Fruit fly (Drosophila melanogaster) whole organism, pupa: Measurements from ENCODE around the gene Nsun2.

Experiments used
- CG10348 ChIP-seq: fragments of 200-800 bp; sonication (Bioruptor generic); IDR thresholded peaks from 2 replicates; pipeline ENCODE4 v1.3.6; 2022; ENCODE audit warnings: missing biosample characterization, missing genetic modification characterization
- CG12605 ChIP-seq: fragments of 200-800 bp; sonication (Bioruptor generic); IDR thresholded peaks from 2 replicates; pipeline ENCODE4 v1.3.6; 2022; ENCODE audit warnings: missing biosample characterization, missing genetic modification characterization
- CG13204 ChIP-seq: fragments of 200-800 bp; sonication (Bioruptor generic); optimal IDR thresholded peaks from 2 replicates; lab custom pipeline; 2018; ENCODE audit warnings: missing biosample characterization, mild to moderate bottlenecking, missing genetic modification characterization, moderate library complexity
- CG14655 ChIP-seq: fragments of 200-800 bp; sonication (Bioruptor generic); optimal IDR thresholded peaks from 3 replicates; lab custom pipeline; 2017; ENCODE audit warnings: mild to moderate bottlenecking, missing biosample characterization, missing genetic modification reagents, missing genetic modification characterization
- CG15710 ChIP-seq: fragments of 200-800 bp; sonication (Bioruptor generic); optimal IDR thresholded peaks from 2 replicates; lab custom pipeline; 2018; ENCODE audit warnings: missing biosample characterization, mild to moderate bottlenecking, missing genetic modification characterization, moderate library complexity
- CG17806 ChIP-seq: fragments of 200-800 bp; sonication (Bioruptor generic); optimal IDR thresholded peaks from 2 replicates; lab custom pipeline; 2018; ENCODE audit warnings: missing biosample characterization, mild to moderate bottlenecking, missing genetic modification characterization, moderate library complexity
- CG32121 ChIP-seq: fragments of 200-800 bp; sonication (Bioruptor generic); IDR thresholded peaks from 2 replicates; pipeline ENCODE4 v1.3.6; 2022; ENCODE audit warnings: missing biosample characterization, missing genetic modification characterization
- CG34367 ChIP-seq: fragments of 200-800 bp; sonication (Bioruptor generic); optimal IDR thresholded peaks from 2 replicates; lab custom pipeline; 2018; ENCODE audit warnings: missing biosample characterization, mild to moderate bottlenecking, missing genetic modification characterization
- CG4496 ChIP-seq: fragments of 200-800 bp; sonication (Bioruptor generic); IDR thresholded peaks from 3 replicates; pipeline ENCODE4 v1.3.6; 2022; ENCODE audit warnings: missing biosample characterization, missing genetic modification characterization
- CG8159 ChIP-seq: fragments of 200-800 bp; sonication (Bioruptor generic); optimal IDR thresholded peaks from 3 replicates; lab custom pipeline; 2018; ENCODE audit warnings: missing biosample characterization, mild to moderate bottlenecking, missing genetic modification characterization, moderate library complexity
- CG8301 ChIP-seq: fragments of 200-800 bp; sonication (Bioruptor generic); optimal IDR thresholded peaks from 2 replicates; lab custom pipeline; 2018; ENCODE audit warnings: missing biosample characterization, mild to moderate bottlenecking, missing genetic modification characterization
- CG9948 ChIP-seq: fragments of 200-800 bp; sonication (Bioruptor generic); optimal IDR thresholded peaks from 2 replicates; lab custom pipeline; 2018; ENCODE audit warnings: missing biosample characterization, mild to moderate bottlenecking, missing genetic modification characterization, moderate library complexity
- D1 ChIP-seq: fragments of 200-800 bp; sonication (Bioruptor generic); optimal IDR thresholded peaks from 2 replicates; lab custom pipeline; 2018; ENCODE audit warnings: missing biosample characterization, mild to moderate bottlenecking, missing genetic modification characterization, moderate library complexity
- EcR ChIP-seq: fragments of 200-800 bp; sonication (Bioruptor generic); optimal IDR thresholded peaks from 3 replicates; lab custom pipeline; 2019; ENCODE audit warnings: missing biosample characterization, missing genetic modification characterization, mild to moderate bottlenecking, moderate library complexity, missing genetic modification reagents
- Ets98B ChIP-seq: fragments of 200-800 bp; sonication (Bioruptor generic); IDR thresholded peaks from 2 replicates; pipeline ENCODE4 v1.3.6; 2022; ENCODE audit warnings: missing biosample characterization, missing genetic modification characterization
- Pif1A ChIP-seq: fragments of 200-800 bp; sonication (Bioruptor generic); optimal IDR thresholded peaks from 3 replicates; lab custom pipeline; 2016; ENCODE audit warnings: missing biosample characterization, missing genetic modification characterization
- Pif1B ChIP-seq: fragments of 200-800 bp; sonication (Bioruptor generic); optimal IDR thresholded peaks from 3 replicates; lab custom pipeline; 2016; ENCODE audit warnings: missing biosample characterization, missing genetic modification characterization
- Snoo ChIP-seq: fragments of 200-800 bp; sonication (Bioruptor generic); optimal IDR thresholded peaks from 3 replicates; lab custom pipeline; 2017; ENCODE audit warnings: missing biosample characterization, mild to moderate bottlenecking, missing genetic modification characterization, inconsistent platforms
- fd96Ca ChIP-seq: fragments of 200-800 bp; sonication (Bioruptor generic); IDR thresholded peaks from 3 replicates; pipeline ENCODE4 v1.3.6; 2022; ENCODE audit warnings: missing biosample characterization, missing genetic modification characterization
- gl ChIP-seq: fragments of 200-800 bp; sonication (Bioruptor generic); optimal IDR thresholded peaks from 2 replicates; lab custom pipeline; 2018; ENCODE audit warnings: missing biosample characterization, mild to moderate bottlenecking, missing genetic modification characterization
- rn ChIP-seq: fragments of 200-800 bp; sonication (Bioruptor generic); IDR thresholded peaks from 2 replicates; pipeline ENCODE4 v1.3.6; 2022; ENCODE audit warnings: missing biosample characterization, missing genetic modification characterization

Gene Nsun2

DNA sequence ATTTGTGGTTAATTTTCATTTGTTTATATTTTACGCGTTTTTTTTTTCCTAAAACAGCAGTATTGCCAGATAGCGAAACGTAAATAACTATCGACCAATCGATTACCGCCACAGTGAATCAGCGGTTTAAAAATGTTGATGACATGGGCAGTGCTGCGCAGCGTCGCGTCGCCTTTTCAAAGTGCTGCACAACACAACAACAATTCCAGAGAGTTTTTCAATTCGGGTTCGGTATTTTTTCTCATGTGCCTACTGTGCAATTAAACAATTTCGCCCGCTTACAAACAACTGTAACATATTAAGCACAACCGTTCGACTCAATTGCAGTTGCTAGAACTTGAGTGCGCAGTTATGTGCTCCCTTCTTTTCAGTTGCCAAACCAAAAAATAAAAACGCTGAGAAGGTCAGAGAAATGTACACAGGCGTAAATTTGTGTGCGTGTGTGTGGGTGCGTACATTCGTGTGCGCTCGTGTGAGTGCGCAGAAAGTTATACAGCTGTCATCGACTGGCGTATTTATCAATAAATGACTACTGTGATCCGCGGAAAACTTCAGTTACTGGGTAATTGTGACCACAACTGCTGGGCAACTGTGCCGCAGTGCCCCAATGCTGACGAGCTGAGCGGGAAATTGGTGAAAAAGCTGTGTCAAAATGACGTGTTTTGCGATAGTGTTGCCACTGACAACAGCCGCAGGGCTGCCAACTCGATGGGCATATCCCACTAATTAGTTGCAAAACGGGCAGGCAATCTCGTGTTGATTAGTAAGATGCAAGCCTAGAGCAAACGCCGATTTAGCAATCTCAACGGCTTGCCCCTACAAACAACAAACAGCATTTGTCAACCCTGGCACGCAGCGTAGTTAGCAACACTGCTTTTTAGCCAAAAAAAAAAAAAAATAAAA, 3.6 kb upstream of the Nsun2 start, which contains the start of the genes tyf and Tip60:
tyf (plus strand) TSS at position 187 of the 903 bp plus-strand sequence.
Tip60 (minus strand) TSS at position 654 of the 903 bp plus-strand sequence.
- peak; percentile 57; the same call in 2 of the 3 replicates for TF ChIP-seq CG4496
- peak; percentile 21 for TF ChIP-seq Pif1B
- TF ChIP-seq Snoo (tag; lab: Kevin White, UChicago) = peak; percentile 3
- TF ChIP-seq EcR (GFP tag; lab: Kevin White, UChicago) = peak; percentile 55
- TF ChIP-seq Pif1A (GFP tag; lab: Kevin White, UChicago) = no peak

DNA sequence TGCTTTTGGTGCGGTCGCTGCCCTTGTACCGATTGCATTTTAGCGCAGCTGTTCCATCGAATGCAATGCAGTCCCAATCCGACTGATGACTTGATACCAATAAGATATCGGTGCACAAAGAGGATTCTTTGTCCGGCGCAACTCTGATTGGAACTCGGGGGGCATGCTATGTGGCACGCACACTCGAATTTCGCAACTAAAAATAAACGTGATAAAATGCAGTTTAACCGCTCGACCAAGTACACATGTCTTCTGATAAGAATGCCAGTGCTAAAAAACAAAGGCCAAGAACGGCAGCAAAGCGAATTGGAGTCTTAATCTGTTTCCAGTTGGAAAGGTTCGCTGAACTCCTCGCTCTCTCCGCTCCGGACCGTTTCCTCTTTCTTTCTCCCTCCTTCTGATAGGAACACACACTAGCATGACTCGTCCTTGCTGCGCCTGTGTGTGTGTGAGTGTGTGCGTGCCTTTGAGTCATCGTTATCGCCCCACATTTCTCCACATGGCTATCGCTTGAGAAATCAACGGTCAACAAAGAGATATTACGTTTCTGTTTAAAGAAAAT, 4.8 kb downstream of the Nsun2 start:
- TF ChIP-seq EcR (GFP tag; lab: Kevin White, UChicago) = peak; percentile 97
- no peak for TF ChIP-seq Pif1B

DNA sequence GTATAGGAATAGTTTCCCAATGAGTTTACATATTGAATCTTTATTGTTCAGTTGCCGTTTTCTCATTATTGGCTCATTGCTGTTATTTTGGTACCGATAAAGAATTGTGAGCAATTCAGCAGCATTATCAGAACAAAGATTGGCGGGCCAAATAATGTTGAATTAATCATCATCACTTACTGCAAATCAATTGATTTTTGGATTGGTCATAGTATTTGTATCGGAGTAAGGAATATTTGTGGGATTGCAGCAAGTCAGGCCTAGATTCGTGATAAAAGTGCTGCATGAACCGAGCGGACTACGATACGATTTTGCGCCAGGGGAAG, 5.5 kb downstream of the Nsun2 start:
- TF ChIP-seq CG9948 (tag; lab: Kevin White, UChicago) = peak; percentile 30
- no peak for TF ChIP-seq D1 (tag; lab: Kevin White, UChicago)
- no peak for TF ChIP-seq Ets98B (GFP tag; lab: Robert Waterston, UW)
- TF ChIP-seq CG17806 (tag; lab: Kevin White, UChicago) = peak; percentile 28
- TF ChIP-seq CG8159 (tag; lab: Kevin White, UChicago) = peak; percentile 49
- no peak for TF ChIP-seq CG10348
- peak; percentile 64 for TF ChIP-seq CG15710
- no peak for TF ChIP-seq fd96Ca (GFP tag; lab: Robert Waterston, UW)
- TF ChIP-seq CG32121 (GFP tag; lab: Robert Waterston, UW) = 0 out of 2 replicates have a peak, but pooled peaks have one; percentile 41
- TF ChIP-seq CG8301 (tag; lab: Kevin White, UChicago) = peak; percentile 49
- TF ChIP-seq Pif1A (GFP tag; lab: Kevin White, UChicago) = peak; percentile 49
- no peak for TF ChIP-seq CG12605 (GFP tag; lab: Robert Waterston, UW)
- TF ChIP-seq rn (GFP tag; lab: Robert Waterston, UW) = no peak
- TF ChIP-seq Snoo (tag; lab: Kevin White, UChicago) = no peak
- no peak for TF ChIP-seq CG13204 (GFP tag; lab: Kevin White, UChicago)
- TF ChIP-seq CG14655 = peak; percentile 48
- TF ChIP-seq EcR (GFP tag; lab: Kevin White, UChicago) = no peak
- no peak for TF ChIP-seq Pif1B
- peak; percentile 18 for TF ChIP-seq gl
- peak; percentile 45 for TF ChIP-seq CG34367 (tag; lab: Kevin White, UChicago)
- no peak for TF ChIP-seq CG4496
- TF ChIP-seq, all 21 proteins: peak for 10

DNA sequence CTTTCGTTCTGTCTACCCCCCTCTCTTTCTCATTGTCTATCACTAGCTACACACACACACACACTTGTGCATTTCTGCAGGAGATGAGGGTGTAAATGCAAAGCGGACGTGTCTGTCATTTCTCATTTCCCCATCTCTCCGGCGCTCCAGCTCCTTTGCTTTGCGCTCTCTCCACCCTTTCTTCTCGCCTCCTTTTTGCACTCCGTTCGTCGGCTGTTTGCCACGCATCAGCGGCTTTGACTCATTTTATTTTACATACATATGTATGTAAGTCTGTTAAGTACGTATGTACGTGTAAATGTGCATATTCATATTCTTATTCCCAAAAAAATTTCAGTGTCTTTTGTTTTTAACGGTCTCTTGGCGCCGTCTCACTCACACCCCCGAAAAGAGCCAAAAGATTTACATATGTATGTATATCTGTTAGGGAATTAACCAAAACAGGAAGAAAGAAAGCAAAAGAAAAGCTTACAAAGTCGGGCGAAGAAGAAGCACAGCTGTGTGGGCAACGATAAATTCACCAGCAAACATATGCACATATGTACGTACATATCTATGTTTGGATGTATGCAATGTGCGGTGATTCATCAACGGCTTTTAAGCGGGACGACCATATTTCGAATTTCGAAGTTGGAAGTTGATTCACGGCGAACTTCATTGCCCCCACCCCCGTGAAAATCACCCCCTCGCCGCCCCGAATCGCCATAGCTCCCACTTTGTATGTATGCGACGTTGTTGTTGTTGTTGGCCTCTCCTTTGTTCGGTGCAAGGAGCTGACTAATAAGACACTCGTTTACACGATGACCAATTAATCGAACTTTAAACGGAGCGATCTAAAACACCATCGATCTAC, 6.0 kb downstream of the Nsun2 start:
- no peak for TF ChIP-seq rn (GFP tag; lab: Robert Waterston, UW)
- peak; percentile 19 for TF ChIP-seq EcR (GFP tag; lab: Kevin White, UChicago)
- TF ChIP-seq, all 21 proteins: peak for 1

DNA sequence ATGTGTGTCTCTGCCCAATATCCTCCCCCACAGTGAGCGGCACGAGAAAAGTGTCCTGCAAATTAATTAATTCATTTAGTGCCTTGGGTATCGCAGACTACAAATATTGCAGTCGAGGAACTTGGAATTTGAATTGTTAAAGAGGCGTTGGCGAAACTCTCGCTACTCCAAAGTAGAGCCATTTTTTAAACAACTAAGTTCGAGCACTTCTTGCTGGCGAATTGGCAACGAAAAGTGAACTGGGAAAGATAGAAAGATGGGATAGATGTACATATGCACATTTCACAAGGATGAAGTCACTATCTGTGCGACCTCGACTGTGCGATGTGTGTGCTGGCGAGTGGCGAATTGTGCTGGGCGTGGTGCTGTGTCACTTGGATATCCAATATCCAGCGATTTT, 6.8 kb downstream of the Nsun2 start:
- TF ChIP-seq gl (peak; percentile 47), CG34367 (tag; lab: Kevin White, UChicago) (peak; percentile 75), Pif1B (peak; percentile 58), CG13204 (GFP tag; lab: Kevin White, UChicago) (peak; percentile 50), CG9948 (tag; lab: Kevin White, UChicago) (peak; percentile 71), CG17806 (tag; lab: Kevin White, UChicago) (peak; percentile 63), CG8159 (tag; lab: Kevin White, UChicago) (peak; percentile 79), rn (GFP tag; lab: Robert Waterston, UW) (no peak), EcR (GFP tag; lab: Kevin White, UChicago) (no peak), D1 (tag; lab: Kevin White, UChicago) (no peak), Ets98B (GFP tag; lab: Robert Waterston, UW) (peak; percentile 39), fd96Ca (GFP tag; lab: Robert Waterston, UW) (peak; percentile 73), CG10348 (peak; percentile 26; the same call in 1 of the 2 replicates), CG14655 (no peak), CG32121 (GFP tag; lab: Robert Waterston, UW) (peak; percentile 57; the same call in 1 of the 2 replicates), CG4496 (peak; percentile 69; the same call in 2 of the 3 replicates), Pif1A (GFP tag; lab: Kevin White, UChicago) (peak; percentile 63), CG15710 (peak; percentile 78), CG8301 (tag; lab: Kevin White, UChicago) (peak; percentile 81), Snoo (tag; lab: Kevin White, UChicago) (peak; percentile 43), CG12605 (GFP tag; lab: Robert Waterston, UW) (peak; percentile 28)
- TF ChIP-seq, all 21 proteins: peak for 17
